Worm (Caenorhabditis elegans) whole organism, early embryonic: ENCODE measurements around the gene nifk-1.

Experiments used
- B0310.2 ChIP-seq: sonication (generic microtip); optimal IDR thresholded peaks from 2 replicates; lab custom pipeline; 2016; ENCODE audit warnings: mild to moderate bottlenecking, missing genetic modification characterization, missing compliant biosample characterization
- F13C5.2 ChIP-seq: sonication (generic microtip); optimal IDR thresholded peaks from 2 replicates; lab custom pipeline; 2017; ENCODE audit warnings: mild to moderate bottlenecking, missing genetic modification characterization, inconsistent platforms, missing compliant biosample characterization
- aly-1 ChIP-seq: sonication (generic microtip); optimal IDR thresholded peaks from 2 replicates; lab custom pipeline; 2016; ENCODE audit warnings: missing genetic modification characterization, missing compliant biosample characterization
- ama-1 ChIP-seq: fragments of 150-350 bp; optimal IDR thresholded peaks from 2 replicates; lab custom pipeline; 2014
- ceh-13 ChIP-seq: fragments of 200-800 bp; sonication (Bioruptor generic); optimal IDR thresholded peaks from 2 replicates; lab custom pipeline; 2018; ENCODE audit warnings: mild to moderate bottlenecking, missing genetic modification characterization, missing compliant biosample characterization
- ceh-36 ChIP-seq: sonication (generic microtip); optimal IDR thresholded peaks from 2 replicates; lab custom pipeline; 2016; ENCODE audit warnings: missing genetic modification characterization, inconsistent platforms, missing compliant biosample characterization
- ets-7 ChIP-seq: sonication (generic microtip); optimal IDR thresholded peaks from 2 replicates; lab custom pipeline; 2016; ENCODE audit warnings: missing genotype, missing genetic modification characterization, missing compliant biosample characterization
- flt-1 ChIP-seq: fragments of 200-800 bp; sonication (Bioruptor generic); IDR thresholded peaks from 2 replicates; pipeline ENCODE4 v1.3.6; 2022; ENCODE audit warnings: missing genetic modification characterization, missing compliant biosample characterization
- hmbx-1 ChIP-seq: sonication (generic microtip); optimal IDR thresholded peaks from 2 replicates; lab custom pipeline; 2016; ENCODE audit warnings: mild to moderate bottlenecking, missing genetic modification characterization, missing compliant biosample characterization
- hmg-4 ChIP-seq: fragments of 200-800 bp; sonication (Bioruptor generic); optimal IDR thresholded peaks from 2 replicates; lab custom pipeline; 2018; ENCODE audit warnings: mild to moderate bottlenecking, missing genetic modification characterization, missing compliant biosample characterization
- hnd-1 ChIP-seq: sonication (generic microtip); optimal IDR thresholded peaks from 2 replicates; lab custom pipeline; 2016; ENCODE audit warnings: missing genetic modification characterization, missing compliant biosample characterization
- pes-1 ChIP-seq: fragments of 200-800 bp; sonication (Bioruptor generic); IDR thresholded peaks from 2 replicates; pipeline ENCODE4 v1.3.6; 2022; ENCODE audit warnings: missing genetic modification reagents, missing genetic modification characterization, missing compliant biosample characterization
- scrt-1 ChIP-seq: fragments of 200-800 bp; sonication (Bioruptor generic); IDR thresholded peaks from 2 replicates; pipeline ENCODE4 v1.3.6; 2022; ENCODE audit warnings: missing genetic modification characterization, missing compliant biosample characterization
- sea-1 ChIP-seq: fragments of 200-800 bp; sonication (Bioruptor generic); conservative IDR thresholded peaks from 2 replicates; pipeline ENCODE4 v1.3.6; 2022; ENCODE audit warnings: missing genetic modification characterization, missing compliant biosample characterization
- tbx-11 ChIP-seq: fragments of 200-800 bp; sonication (Bioruptor generic); IDR thresholded peaks from 2 replicates; pipeline ENCODE4 v1.3.6; 2022; ENCODE audit warnings: missing genetic modification characterization, missing compliant biosample characterization
- tbx-37 ChIP-seq: fragments of 200-800 bp; sonication (Bioruptor generic); conservative IDR thresholded peaks from 2 replicates; pipeline ENCODE4 v1.3.6; 2022; ENCODE audit warnings: missing genetic modification reagents, missing genetic modification characterization, missing compliant biosample characterization
- tra-4 ChIP-seq: sonication (generic microtip); optimal IDR thresholded peaks from 2 replicates; lab custom pipeline; 2017; ENCODE audit warnings: missing genetic modification characterization, missing compliant biosample characterization

nifk-1 gene

ce11 chrIII:4649811-4650544 is 43.1 kb downstream of the nifk-1 start, which contains the start of gene ppm-2:
Gene ppm-2 (plus strand): TSS chrIII:4650494.
- TF ChIP-seq hmg-4 (GFP tag; lab: Kevin White, UChicago) (no peak), ceh-36 (no peak), ama-1 (no peak), sea-1 (GFP tag; lab: Robert Waterston, UW) (no peak), aly-1 (tag; lab: Kevin White, UChicago) (no peak), ceh-13 (GFP tag; lab: Kevin White, UChicago) (no peak), flt-1 (GFP tag; lab: Robert Waterston, UW) (no peak), hnd-1 (no peak)

- TF ChIP-seq flt-1 (GFP tag; lab: Robert Waterston, UW) (0 out of 2 replicates have a peak, but pooled peaks have one; percentile 4), F13C5.2 (tag; lab: Kevin White, UChicago) (peak; percentile 63), ets-7 (tag; lab: Kevin White, UChicago) (no peak), B0310.2 (tag; lab: Kevin White, UChicago) (no peak), scrt-1 (GFP tag; lab: Robert Waterston, UW) (no peak), hmbx-1 (tag; lab: Kevin White, UChicago) (no peak), hnd-1 (no peak), ama-1 (no peak), tbx-11 (no peak), tra-4 (tag; lab: Kevin White, UChicago) (no peak), tbx-37 (GFP tag; lab: Robert Waterston, UW) (no peak), ceh-36 (no peak), hmg-4 (GFP tag; lab: Kevin White, UChicago) (peak; percentile 57), aly-1 (tag; lab: Kevin White, UChicago) (no peak), pes-1 (GFP tag; lab: Robert Waterston, UW) (no peak), ceh-13 (GFP tag; lab: Kevin White, UChicago) (no peak), sea-1 (GFP tag; lab: Robert Waterston, UW) (no peak)
These were observed 43.7 kb downstream of the nifk-1 start for ce11 chrIII:4649363-4649768.

ce11 chrIII:4647878-4648277 is 45.2 kb downstream of the nifk-1 start, which contains the start of gene T23F11.6:
Gene T23F11.6 (minus strand): TSS chrIII:4647922.
- TF ChIP-seq hmg-4 (GFP tag; lab: Kevin White, UChicago) = no peak
- TF ChIP-seq tbx-37 (GFP tag; lab: Robert Waterston, UW) = no peak
- no peak for TF ChIP-seq pes-1 (GFP tag; lab: Robert Waterston, UW)
- TF ChIP-seq flt-1 (GFP tag; lab: Robert Waterston, UW) = no peak
- no peak for TF ChIP-seq F13C5.2 (tag; lab: Kevin White, UChicago)
- no peak for TF ChIP-seq tra-4 (tag; lab: Kevin White, UChicago)
- TF ChIP-seq ets-7 (tag; lab: Kevin White, UChicago) = no peak
- TF ChIP-seq ceh-36 = no peak

ce11 chrIII:4647341-4647740 is 45.8 kb downstream of the nifk-1 start:
- no peak for TF ChIP-seq tbx-37 (GFP tag; lab: Robert Waterston, UW)
- TF ChIP-seq ceh-36 = no peak
- no peak for TF ChIP-seq ceh-13 (GFP tag; lab: Kevin White, UChicago)
- no peak for TF ChIP-seq ama-1
- TF ChIP-seq hmbx-1 (tag; lab: Kevin White, UChicago) = no peak
- TF ChIP-seq ets-7 (tag; lab: Kevin White, UChicago) = no peak

ce11 chrIII:4646246-4646645 is 46.9 kb downstream of the nifk-1 start, which contains the start of gene pqn-29:
Gene pqn-29 (minus strand): TSS chrIII:4646346.
- no peak for TF ChIP-seq sea-1 (GFP tag; lab: Robert Waterston, UW)
- no peak for TF ChIP-seq hmg-4 (GFP tag; lab: Kevin White, UChicago)
- TF ChIP-seq flt-1 (GFP tag; lab: Robert Waterston, UW) = no peak
- TF ChIP-seq ceh-36 = no peak
- TF ChIP-seq ama-1 = no peak
- no peak for TF ChIP-seq scrt-1 (GFP tag; lab: Robert Waterston, UW)
- no peak for TF ChIP-seq tbx-37 (GFP tag; lab: Robert Waterston, UW)
- TF ChIP-seq hmbx-1 (tag; lab: Kevin White, UChicago) = no peak
- TF ChIP-seq ceh-13 (GFP tag; lab: Kevin White, UChicago) = no peak
- TF ChIP-seq F13C5.2 (tag; lab: Kevin White, UChicago) = no peak
- TF ChIP-seq pes-1 (GFP tag; lab: Robert Waterston, UW) = no peak
- TF ChIP-seq hnd-1 = no peak
- TF ChIP-seq tbx-11 = no peak

- no peak for TF ChIP-seq F13C5.2 (tag; lab: Kevin White, UChicago)
- TF ChIP-seq ceh-36 = no peak
- no peak for TF ChIP-seq ets-7 (tag; lab: Kevin White, UChicago)
- no peak for TF ChIP-seq sea-1 (GFP tag; lab: Robert Waterston, UW)
- TF ChIP-seq aly-1 (tag; lab: Kevin White, UChicago) = no peak
- no peak for TF ChIP-seq B0310.2 (tag; lab: Kevin White, UChicago)
- no peak for TF ChIP-seq ama-1
- no peak for TF ChIP-seq scrt-1 (GFP tag; lab: Robert Waterston, UW)
- TF ChIP-seq hmbx-1 (tag; lab: Kevin White, UChicago) = no peak
- TF ChIP-seq tbx-11 = no peak
These were observed 49.8 kb downstream of the nifk-1 start, which contains the start of gene pfas-1 for ce11 chrIII:4643262-4643661. Gene pfas-1 (minus strand): TSS chrIII:4643310.
